Fruit fly (Drosophila melanogaster): Measurements from ENCODE around the gene CG8945.
A peak's percentile ranks its signal among the peaks of the same experiment; 100 is the strongest.

Gene CG8945

dm6 chrX:17087575-17087974 lies at the start of gene CG8945:
Gene CG8945, minus strand, starts transcription at chrX:17087675.
- TF ChIP-seq CG5204 (GFP tag; optimal IDR thresholded peaks at IDR 0.05) (no peak), kay (GFP tag; ENCODE audit: borderline replicate concordance) (no peak)

dm6 chrX:17132685-17133084 lies 45.2 kb upstream of the CG8945 start:
- no peak for TF ChIP-seq bab1 (GFP tag; optimal IDR thresholded peaks at IDR 0.05)
- TF ChIP-seq CG7101 (tag; optimal IDR thresholded peaks at IDR 0.05): no peak
- TF ChIP-seq CG1620 (GFP tag; optimal IDR thresholded peaks at IDR 0.05): no peak
- no peak for TF ChIP-seq cic (GFP tag; optimal IDR thresholded peaks at IDR 0.05)
- TF ChIP-seq tj (GFP tag; optimal IDR thresholded peaks at IDR 0.05): no peak
- TF ChIP-seq Hr96 (GFP tag; optimal IDR thresholded peaks at IDR 0.05): no peak
- TF ChIP-seq CG7045 (GFP tag; optimal IDR thresholded peaks at IDR 0.05): no peak
- TF ChIP-seq CG11617 (GFP tag; optimal IDR thresholded peaks at IDR 0.05): no peak
- no peak for TF ChIP-seq Crg-1 (GFP tag; optimal IDR thresholded peaks at IDR 0.05)
- no peak for TF ChIP-seq toe (GFP tag; optimal IDR thresholded peaks at IDR 0.05)
- TF ChIP-seq CG33017 (tag; optimal IDR thresholded peaks at IDR 0.05): no peak
- TF ChIP-seq cnc (optimal IDR thresholded peaks at IDR 0.05): no peak
- no peak for TF ChIP-seq CG14711 (tag; optimal IDR thresholded peaks at IDR 0.05)
- no peak for TF ChIP-seq pad (GFP tag; optimal IDR thresholded peaks at IDR 0.05)
- TF ChIP-seq kay (GFP tag; ENCODE audit: borderline replicate concordance): no peak
- TF ChIP-seq CG12768 (GFP tag; optimal IDR thresholded peaks at IDR 0.05): no peak
- TF ChIP-seq ovo (GFP tag; optimal IDR thresholded peaks at IDR 0.05): no peak
- no peak for TF ChIP-seq CG5204 (GFP tag; optimal IDR thresholded peaks at IDR 0.05)
- no peak for TF ChIP-seq Mnt (GFP tag; optimal IDR thresholded peaks at IDR 0.05)

DNA sequence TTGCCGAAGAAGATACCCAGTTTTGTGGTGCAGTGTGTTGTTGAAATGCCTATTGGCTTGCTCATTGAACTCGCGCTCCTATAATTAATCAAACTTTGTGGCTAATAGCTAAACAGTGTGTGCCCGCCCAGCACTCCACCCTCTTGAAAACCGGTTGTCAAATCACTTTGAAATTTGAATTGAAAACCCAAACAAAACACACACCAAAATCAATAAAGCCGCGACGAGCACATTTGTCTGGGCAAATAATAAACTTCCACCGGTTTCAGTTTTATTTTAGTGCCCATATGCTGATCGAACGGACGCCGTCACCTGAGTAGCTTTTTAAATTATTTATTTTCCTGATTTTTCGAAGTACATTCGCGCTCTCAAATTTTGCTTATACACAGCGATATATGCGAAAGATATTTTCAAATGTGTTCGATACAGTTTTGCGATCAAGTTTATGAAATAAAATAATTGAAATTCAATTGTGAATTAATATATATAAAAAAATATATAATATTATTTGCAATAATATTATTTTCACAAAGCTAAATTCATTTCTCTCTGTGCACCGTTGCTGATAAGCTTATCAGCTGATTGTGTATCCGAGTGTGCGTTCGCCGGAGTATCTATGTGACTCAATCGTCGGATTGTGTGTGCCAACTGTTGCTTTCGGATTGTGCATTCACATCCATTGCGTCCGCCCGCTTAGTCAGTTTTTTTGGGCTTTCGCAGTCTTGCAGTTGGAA lies 42.4 kb upstream of the CG8945 start:
- TF ChIP-seq cic (GFP tag; optimal IDR thresholded peaks at IDR 0.05): peak; percentile 14
- TF ChIP-seq toe (GFP tag; optimal IDR thresholded peaks at IDR 0.05): no peak
- peak; percentile 12 for TF ChIP-seq Crg-1 (GFP tag; optimal IDR thresholded peaks at IDR 0.05)
- no peak for TF ChIP-seq CG7045 (GFP tag; optimal IDR thresholded peaks at IDR 0.05)
- peak; percentile 79 for TF ChIP-seq CG33017 (tag; optimal IDR thresholded peaks at IDR 0.05)
- TF ChIP-seq pad (GFP tag; optimal IDR thresholded peaks at IDR 0.05): peak; percentile 43
- no peak for TF ChIP-seq cnc (optimal IDR thresholded peaks at IDR 0.05)
- no peak for TF ChIP-seq CG5204 (GFP tag; optimal IDR thresholded peaks at IDR 0.05)
- TF ChIP-seq bab1 (GFP tag; optimal IDR thresholded peaks at IDR 0.05): peak; percentile 77
- TF ChIP-seq Clk (GFP tag; optimal IDR thresholded peaks at IDR 0.05): no peak
- peak; percentile 83 for TF ChIP-seq CG11617 (GFP tag; optimal IDR thresholded peaks at IDR 0.05)
- peak; percentile 52 for TF ChIP-seq tj (GFP tag; optimal IDR thresholded peaks at IDR 0.05)
- TF ChIP-seq ovo (GFP tag; optimal IDR thresholded peaks at IDR 0.05): peak; percentile 25
- TF ChIP-seq CG14711 (tag; optimal IDR thresholded peaks at IDR 0.05): peak; percentile 74
- no peak for TF ChIP-seq CG12768 (GFP tag; optimal IDR thresholded peaks at IDR 0.05)
- no peak for TF ChIP-seq CG1620 (GFP tag; optimal IDR thresholded peaks at IDR 0.05)
- no peak for TF ChIP-seq Hr96 (GFP tag; optimal IDR thresholded peaks at IDR 0.05)
- TF ChIP-seq kay (GFP tag; ENCODE audit: borderline replicate concordance): no peak
- TF ChIP-seq Mnt (GFP tag; optimal IDR thresholded peaks at IDR 0.05): peak; percentile 1
- TF ChIP-seq CG7101 (tag; optimal IDR thresholded peaks at IDR 0.05): peak; percentile 84

- TF ChIP-seq tj (GFP tag; optimal IDR thresholded peaks at IDR 0.05) (no peak), CG14711 (tag; optimal IDR thresholded peaks at IDR 0.05) (peak; percentile 58), pad (GFP tag; optimal IDR thresholded peaks at IDR 0.05) (peak; percentile 81), ovo (GFP tag; optimal IDR thresholded peaks at IDR 0.05) (peak; percentile 76), kay (GFP tag; ENCODE audit: borderline replicate concordance) (no peak), CG7045 (GFP tag; optimal IDR thresholded peaks at IDR 0.05) (no peak), CG5204 (GFP tag; optimal IDR thresholded peaks at IDR 0.05) (no peak), bab1 (GFP tag; optimal IDR thresholded peaks at IDR 0.05) (peak; percentile 39), CG1620 (GFP tag; optimal IDR thresholded peaks at IDR 0.05) (no peak)
These were observed 37.7 kb upstream of the CG8945 start for dm6 chrX:17125017-17125821.

DNA sequence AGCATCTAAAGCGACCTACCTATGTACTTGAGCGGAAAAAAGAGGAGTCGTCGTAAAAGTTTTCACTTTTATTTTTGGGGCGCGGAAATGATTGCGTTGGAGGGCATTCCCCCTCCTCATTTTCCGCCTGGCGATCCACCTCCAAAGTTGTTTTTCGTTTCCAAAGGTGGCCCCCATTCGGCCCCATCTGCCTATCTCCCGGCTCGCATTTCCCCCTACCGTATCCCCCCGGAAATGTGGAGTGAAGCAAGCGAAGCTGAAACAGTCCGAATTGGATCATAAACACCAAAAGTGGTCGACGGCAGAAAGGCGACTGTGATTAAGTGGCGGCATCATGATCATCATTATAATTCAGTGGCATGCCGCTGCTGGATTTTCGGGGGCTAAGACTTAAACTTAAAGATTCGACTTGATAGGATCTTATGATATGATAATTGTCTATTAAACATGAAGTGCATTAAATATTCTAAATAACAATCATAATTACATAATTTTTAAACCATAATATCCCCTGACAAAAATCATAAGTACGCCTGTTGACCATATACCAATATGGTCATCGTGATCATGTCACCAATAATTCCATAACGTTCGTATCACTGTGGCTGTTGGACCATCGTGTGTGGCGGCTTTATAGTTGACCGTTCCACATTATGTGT lies 36.2 kb upstream of the CG8945 start:
- TF ChIP-seq CG7101 (tag; optimal IDR thresholded peaks at IDR 0.05) (no peak), Crg-1 (GFP tag; optimal IDR thresholded peaks at IDR 0.05) (no peak), CG7045 (GFP tag; optimal IDR thresholded peaks at IDR 0.05) (no peak), CG33017 (tag; optimal IDR thresholded peaks at IDR 0.05) (no peak), cnc (optimal IDR thresholded peaks at IDR 0.05) (no peak), CG12768 (GFP tag; optimal IDR thresholded peaks at IDR 0.05) (no peak), kay (GFP tag; ENCODE audit: borderline replicate concordance) (no peak), toe (GFP tag; optimal IDR thresholded peaks at IDR 0.05) (no peak), Clk (GFP tag; optimal IDR thresholded peaks at IDR 0.05) (no peak), CG11617 (GFP tag; optimal IDR thresholded peaks at IDR 0.05) (no peak), bab1 (GFP tag; optimal IDR thresholded peaks at IDR 0.05) (no peak), ovo (GFP tag; optimal IDR thresholded peaks at IDR 0.05) (no peak), Mnt (GFP tag; optimal IDR thresholded peaks at IDR 0.05) (no peak), Hr96 (GFP tag; optimal IDR thresholded peaks at IDR 0.05) (no peak), CG14711 (tag; optimal IDR thresholded peaks at IDR 0.05) (no peak), CG1620 (GFP tag; optimal IDR thresholded peaks at IDR 0.05) (no peak), CG5204 (GFP tag; optimal IDR thresholded peaks at IDR 0.05) (no peak), tj (GFP tag; optimal IDR thresholded peaks at IDR 0.05) (no peak), cic (GFP tag; optimal IDR thresholded peaks at IDR 0.05) (no peak)

All from whole organism, adult.